Fruit fly (Drosophila melanogaster) whole organism: Measurements from ENCODE around the gene CG43367.

ENCODE experiments used
- EcR ChIP-seq, 2 experiments: fragments of >200 bp; optimal IDR thresholded peaks; 2 replicates each; lab custom pipeline; 2017; ENCODE audit warnings: missing biosample characterization in 2 of 2, missing genetic modification characterization in 2 of 2, missing genetic modification reagents in 2 of 2
- psq ChIP-seq: fragments of >200 bp; optimal IDR thresholded peaks from 2 replicates; lab custom pipeline; 2017

- no peak for TF ChIP-seq EcR (GFP tag; optimal IDR thresholded peaks at IDR 0.05; lab: Kevin White, UChicago)
- no peak for TF ChIP-seq psq
These were observed 7.1 kb upstream of the CG43367 start, which contains the start of gene VhaM9.7-c for dm6 chr3L:4186659-4187058.
